Worm (Caenorhabditis elegans) whole organism, L4 larva: Measurements from ENCODE around the gene zip-1.
A peak's percentile ranks its signal among the peaks of the same experiment; 100 is the strongest.

Experiments used
- F26F4.8 ChIP-seq: fragments of 200-800 bp; sonication (Bioruptor generic); conservative IDR thresholded peaks from 2 replicates; pipeline ENCODE4 v1.3.6; 2022; ENCODE audit warnings: missing genetic modification characterization, missing compliant biosample characterization
- F49E8.2 ChIP-seq: sonication (generic microtip); optimal IDR thresholded peaks from 2 replicates; lab custom pipeline; 2016; ENCODE audit warnings: missing compliant biosample characterization, mild to moderate bottlenecking, missing genetic modification characterization, borderline replicate concordance
- T20F7.1 ChIP-seq: fragments of 200-800 bp; sonication (Bioruptor generic); optimal IDR thresholded peaks from 2 replicates; lab custom pipeline; 2018; ENCODE audit warnings: mild to moderate bottlenecking, missing genetic modification characterization, missing compliant biosample characterization
- ZK337.2 ChIP-seq: fragments of 200-800 bp; sonication (Bioruptor generic); IDR thresholded peaks from 2 replicates; pipeline ENCODE4 v1.3.6; 2022; ENCODE audit warnings: missing genetic modification reagents, missing genetic modification characterization, missing compliant biosample characterization
- aha-1 ChIP-seq: fragments of 150-350 bp; peaks from one replicate; lab custom pipeline; 2014; ENCODE audit warnings: missing biosample characterization, missing genetic modification characterization
- cey-2 ChIP-seq: sonication (generic microtip); optimal IDR thresholded peaks from 3 replicates; lab custom pipeline; 2017; ENCODE audit warnings: missing genetic modification characterization, mild to moderate bottlenecking, missing compliant biosample characterization, antibody characterized with exemption, borderline replicate concordance; ENCODE audit not compliant: insufficient read depth
- daf-16 ChIP-seq, 3 experiments: sonication (generic microtip); optimal IDR thresholded peaks; 2 replicates each; lab custom pipeline; 2016 to 2017; ENCODE audit warnings: missing genetic modification characterization in 3 of 3, missing genetic modification reagents in 3 of 3, mild to moderate bottlenecking in 2 of 3, missing compliant biosample characterization in 2 of 3, missing biosample characterization in 1 of 3, moderate library complexity in 1 of 3
- dmd-6 ChIP-seq: fragments of 200-800 bp; sonication (Bioruptor generic); IDR thresholded peaks from 2 replicates; pipeline ENCODE4 v1.3.6; 2022; ENCODE audit warnings: missing genetic modification reagents, missing genetic modification characterization, missing compliant biosample characterization
- dmd-8 ChIP-seq: fragments of 200-800 bp; sonication (Bioruptor generic); IDR thresholded peaks from 2 replicates; pipeline ENCODE4 v1.3.6; 2022; ENCODE audit warnings: missing genetic modification characterization, missing compliant biosample characterization
- hlh-11 ChIP-seq: fragments of 200-800 bp; sonication (Bioruptor generic); optimal IDR thresholded peaks from 2 replicates; lab custom pipeline; 2018; ENCODE audit warnings: mild to moderate bottlenecking, missing genetic modification characterization, missing compliant biosample characterization
- jun-1 ChIP-seq: fragments of 150-350 bp; optimal IDR thresholded peaks from 2 replicates; lab custom pipeline; 2014; ENCODE audit warnings: missing biosample characterization, missing genetic modification reagents, missing genetic modification characterization
- lim-7 ChIP-seq: fragments of 200-800 bp; sonication (Bioruptor generic); IDR thresholded peaks from 2 replicates; pipeline ENCODE4 v1.3.6; 2022; ENCODE audit warnings: missing genetic modification characterization, missing compliant biosample characterization
- lin-13 ChIP-seq: fragments of 150-350 bp; optimal IDR thresholded peaks from 2 replicates; lab custom pipeline; 2014; ENCODE audit warnings: missing biosample characterization, missing genetic modification reagents, missing genetic modification characterization
- lin-38 ChIP-seq: fragments of 200-800 bp; sonication (Bioruptor generic); IDR thresholded peaks from 2 replicates; pipeline ENCODE4 v1.3.6; 2022; ENCODE audit warnings: missing genetic modification reagents, missing genetic modification characterization, missing compliant biosample characterization
- lsy-2 ChIP-seq, 2 experiments: fragments of 150-350 bp in 1 of 2; sonication (generic microtip) in 1 of 2; optimal IDR thresholded peaks; 2 replicates each; lab custom pipeline; 2014 to 2017; ENCODE audit warnings: missing biosample characterization in 2 of 2, missing genetic modification characterization in 2 of 2
- mxl-2 ChIP-seq: fragments of 200-800 bp; sonication (Bioruptor generic); conservative IDR thresholded peaks from 2 replicates; pipeline ENCODE4 v1.3.6; 2022; ENCODE audit warnings: missing genetic modification reagents, missing genetic modification characterization, missing compliant biosample characterization
- nhr-10 ChIP-seq: fragments of 150-350 bp; optimal IDR thresholded peaks from 2 replicates; lab custom pipeline; 2014; ENCODE audit warnings: missing biosample characterization, missing genetic modification characterization
- nhr-102 ChIP-seq: sonication (generic microtip); optimal IDR thresholded peaks from 2 replicates; lab custom pipeline; 2016; ENCODE audit warnings: mild to moderate bottlenecking, missing genetic modification characterization, moderate library complexity, missing compliant biosample characterization
- nhr-237 ChIP-seq: sonication (generic microtip); optimal IDR thresholded peaks from 2 replicates; lab custom pipeline; 2017; ENCODE audit warnings: missing biosample characterization, missing genetic modification characterization
- nhr-6 ChIP-seq: fragments of 150-350 bp; optimal IDR thresholded peaks from 2 replicates; lab custom pipeline; 2014; ENCODE audit warnings: missing biosample characterization, missing genetic modification characterization
- rbr-2 ChIP-seq: sonication (generic microtip); optimal IDR thresholded peaks from 2 replicates; lab custom pipeline; 2016; ENCODE audit warnings: missing genotype, missing genetic modification characterization, missing compliant biosample characterization
- set-16 ChIP-seq: fragments of 200-800 bp; sonication (Bioruptor generic); IDR thresholded peaks from 2 replicates; pipeline ENCODE4 v1.3.6; 2022; ENCODE audit warnings: missing genetic modification reagents, missing genetic modification characterization, missing compliant biosample characterization
- skn-1 ChIP-seq: fragments of 150-350 bp; optimal IDR thresholded peaks from 2 replicates; lab custom pipeline; 2014; ENCODE audit warnings: missing biosample characterization, missing genetic modification characterization
- snpc-4 ChIP-seq: fragments of 150-350 bp; optimal IDR thresholded peaks from 2 replicates; lab custom pipeline; 2014; ENCODE audit warnings: missing biosample characterization, missing genetic modification characterization
- spr-1 ChIP-seq: sonication (generic microtip); optimal IDR thresholded peaks from 2 replicates; lab custom pipeline; 2016; ENCODE audit warnings: mild to moderate bottlenecking, missing genetic modification characterization, missing compliant biosample characterization
- tag-97 ChIP-seq: fragments of 200-800 bp; sonication (Bioruptor generic); IDR thresholded peaks from 2 replicates; pipeline ENCODE4 v1.3.6; 2022; ENCODE audit warnings: missing genetic modification characterization, missing compliant biosample characterization
- unc-62 ChIP-seq, 3 experiments: fragments of 150-350 bp in 1 of 3; sonication (generic microtip); optimal IDR thresholded peaks in 2 of 3; peaks in 1 of 3; 1 replicate in 1 of 3; 2 replicates in 2 of 3; lab custom pipeline; 2014 to 2017; ENCODE audit warnings: missing biosample characterization in 3 of 3, missing genetic modification characterization in 3 of 3, missing genetic modification reagents in 3 of 3, missing genotype in 1 of 3
- vab-7 ChIP-seq: fragments of 200-800 bp; sonication (Bioruptor generic); IDR thresholded peaks from 2 replicates; pipeline ENCODE4 v1.3.6; 2022; ENCODE audit warnings: missing genetic modification reagents, missing genetic modification characterization, missing compliant biosample characterization
- zip-2 ChIP-seq: fragments of 150-350 bp; optimal IDR thresholded peaks from 2 replicates; lab custom pipeline; 2014; ENCODE audit warnings: missing biosample characterization, missing genetic modification characterization
- ztf-11 ChIP-seq: fragments of 150-350 bp; optimal IDR thresholded peaks from 2 replicates; lab custom pipeline; 2014; ENCODE audit warnings: missing biosample characterization, missing genetic modification characterization

Gene zip-1

DNA sequence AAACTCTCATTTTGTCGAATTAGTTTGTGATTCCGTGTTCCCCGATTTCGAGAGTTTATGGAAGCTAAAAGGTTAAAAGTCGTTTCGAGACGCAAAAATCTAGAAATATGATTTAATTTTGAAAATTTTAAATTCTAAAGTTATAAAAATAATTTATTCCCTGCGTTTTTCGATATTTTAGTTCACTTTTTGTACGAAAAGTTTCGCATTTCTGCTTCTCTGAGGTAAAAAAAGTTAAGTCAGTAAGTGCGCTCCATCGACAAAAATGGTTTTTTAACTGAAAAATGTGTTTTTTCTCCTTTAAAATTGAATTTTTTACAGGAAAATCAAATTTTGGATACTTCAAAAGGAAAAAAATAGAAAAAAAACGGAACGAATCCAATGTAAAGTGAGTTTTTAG is at the start of gene zip-1:
zip-1 (plus strand) TSS at position 301 of the 400 bp plus-strand sequence.
- TF ChIP-seq nhr-102 (tag; lab: Kevin White, UChicago) (no peak), lsy-2 (tag; optimal IDR thresholded peaks at IDR 0.05; lab: Kevin White, UChicago) (no peak), nhr-237 (no peak), hlh-11 (no peak), spr-1 (tag; lab: Kevin White, UChicago) (no peak), mxl-2 (GFP tag; lab: Robert Waterston, UW) (no peak), cey-2 (tag; lab: Kevin White, UChicago) (no peak), rbr-2 (no peak), snpc-4 (tag; lab: Kevin White, UChicago) (no peak), T20F7.1 (no peak), lin-38 (GFP tag; lab: Robert Waterston, UW) (no peak), tag-97 (GFP tag; lab: Robert Waterston, UW) (no peak), F49E8.2 (tag; lab: Kevin White, UChicago) (no peak), vab-7 (no peak), jun-1 (no peak)

DNA sequence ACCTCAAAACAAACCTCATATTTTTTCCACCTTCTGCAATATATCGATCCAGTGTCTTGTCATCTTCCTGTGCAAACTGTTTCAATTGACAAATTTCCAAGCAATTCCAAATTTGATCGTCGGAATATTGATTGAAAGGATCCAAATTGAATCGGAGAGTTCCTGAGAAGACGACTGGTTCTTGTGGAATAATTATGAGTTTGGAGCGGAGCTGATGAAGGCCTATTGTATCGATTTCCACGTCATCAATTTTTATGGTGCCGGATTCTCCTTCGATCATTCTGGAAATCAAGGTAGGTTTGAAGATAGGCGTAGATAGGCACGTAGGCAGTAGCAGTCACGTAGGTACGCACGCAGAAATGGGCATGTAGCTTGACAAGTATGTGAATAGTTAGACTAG is 49.4 kb upstream of the zip-1 start:
- TF ChIP-seq hlh-11 (no peak), ZK337.2 (GFP tag; lab: Robert Waterston, UW) (no peak), skn-1 (no peak), unc-62 (GFP tag; optimal IDR thresholded peaks at IDR 0.05 in 1 of 2; lab: Kevin White, UChicago) (peak in 1 of 2 experiments; percentile 84), unc-62 (tag; optimal IDR thresholded peaks at IDR 0.05; lab: Kevin White, UChicago) (no peak), aha-1 (tag; lab: Kevin White, UChicago) (peak; percentile 93), F26F4.8 (GFP tag; lab: Robert Waterston, UW) (no peak), zip-2 (tag; lab: Kevin White, UChicago) (no peak)

DNA sequence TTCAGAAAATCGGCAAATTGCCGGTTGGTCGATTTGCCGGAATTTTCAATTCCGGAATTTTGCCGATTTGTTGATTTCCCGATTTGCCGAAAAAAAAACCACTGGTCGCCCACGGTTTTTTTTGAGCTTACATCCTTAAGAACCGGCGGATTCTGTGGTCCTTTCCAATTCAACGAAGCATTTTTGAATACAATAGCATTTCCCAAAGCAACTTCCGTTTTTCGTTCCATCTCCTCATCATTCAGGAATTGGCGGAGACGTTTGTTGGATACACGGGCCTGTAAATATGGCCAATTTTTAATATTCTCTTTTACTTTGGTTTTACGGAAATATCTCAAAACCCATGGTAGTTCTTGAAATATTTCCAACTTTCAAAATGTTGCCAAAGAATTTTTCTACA is 41.1 kb upstream of the zip-1 start:
- TF ChIP-seq ztf-11 (tag; lab: Kevin White, UChicago) (no peak), aha-1 (tag; lab: Kevin White, UChicago) (peak; percentile 93), nhr-6 (tag; lab: Kevin White, UChicago) (no peak)

ce11 chrIII:12297303-12297702 is 36.2 kb upstream of the zip-1 start:
- TF ChIP-seq set-16 (GFP tag; lab: Robert Waterston, UW): peak; percentile 52
- no peak for TF ChIP-seq aha-1 (tag; lab: Kevin White, UChicago)
- TF ChIP-seq snpc-4 (tag; lab: Kevin White, UChicago): no peak
- TF ChIP-seq dmd-8 (GFP tag; lab: Robert Waterston, UW): 0 out of 2 replicates have a peak, but pooled peaks have one; percentile 50
- TF ChIP-seq lim-7: peak; percentile 58; the same call in 1 of the 2 replicates
- no peak for TF ChIP-seq rbr-2
- TF ChIP-seq lin-13 (GFP tag; lab: Kevin White, UChicago): no peak
- TF ChIP-seq, all 104 proteins: peak for 3

- TF ChIP-seq daf-16 (GFP tag; optimal IDR thresholded peaks at IDR 0.05; lab: Kevin White, UChicago) (no peak), daf-16 (tag; optimal IDR thresholded peaks at IDR 0.05; lab: Kevin White, UChicago) (peak; percentile 1), aha-1 (tag; lab: Kevin White, UChicago) (peak; percentile 94), nhr-10 (tag; lab: Kevin White, UChicago) (no peak)
Observed at ce11 chrIII:12299259-12299658, 34.3 kb upstream of the zip-1 start.

DNA sequence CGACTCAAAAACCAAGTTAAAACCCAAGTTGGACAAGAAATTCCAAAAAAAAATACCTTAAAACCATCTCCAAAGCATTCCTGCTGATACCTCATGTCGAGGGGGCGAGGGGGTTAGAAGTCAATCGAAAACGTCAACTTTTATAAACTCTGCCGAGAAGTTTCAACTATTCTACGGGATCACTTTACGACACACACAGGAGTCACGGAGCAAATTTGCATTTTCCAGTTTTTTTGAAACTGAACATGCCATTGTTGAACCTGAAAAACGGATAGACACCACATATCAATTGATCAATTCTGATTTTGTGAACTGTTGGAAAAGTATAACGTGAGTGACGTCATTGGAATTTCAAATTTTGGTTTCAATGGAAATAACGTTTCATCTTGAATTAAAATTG is 30.5 kb upstream of the zip-1 start, which contains the start of gene mrp-8:
mrp-8 (minus strand) TSS at position 101 of the 400 bp plus-strand sequence.
- TF ChIP-seq dmd-6 (GFP tag; lab: Robert Waterston, UW): no peak
- TF ChIP-seq unc-62 (GFP tag; optimal IDR thresholded peaks at IDR 0.05 in 1 of 2; lab: Kevin White, UChicago): peak in 1 of 2 experiments; percentile 34
- TF ChIP-seq unc-62 (tag; optimal IDR thresholded peaks at IDR 0.05; lab: Kevin White, UChicago): no peak
